In the genomic region with DNA sequence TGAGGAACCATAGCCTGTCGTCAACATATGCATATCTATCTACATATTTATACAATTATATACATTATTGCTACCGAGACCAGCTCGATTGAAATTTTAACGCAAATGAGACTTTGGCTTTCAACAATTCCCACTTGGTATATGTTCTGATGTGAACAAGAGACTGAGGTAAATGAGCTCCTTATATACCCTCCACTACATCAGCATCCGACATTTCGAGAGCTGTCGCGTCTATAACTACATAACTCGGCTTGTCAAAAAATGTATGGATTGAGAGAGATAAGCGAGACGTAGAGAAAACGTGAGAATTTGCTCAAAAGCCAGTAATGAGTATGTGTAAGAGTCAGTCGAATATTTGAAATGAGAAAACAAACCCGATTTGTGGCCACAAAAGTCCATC, we compare ENCODE assay signal across 3 worm cellular contexts.
TF ChIP-seq lines count a peak whose summit lies in the region.

No protein-coding gene starts in this region.

TF ChIP-seq in whole organism, L1 larva, 84 proteins besides CTCF, POLR2A, EP300 and RAD21:
- TF ChIP-seq snpc-4 (tag; optimal IDR thresholded peaks at IDR 0.05; lab: Kevin White, UChicago) (peak; percentile 59), ceh-63 (GFP tag; optimal IDR thresholded peaks at IDR 0.05; lab: Kevin White, UChicago) (no peak), unc-98 (GFP tag; IDR thresholded peaks at IDR 0.05; lab: Robert Waterston, UW) (no peak), ceh-90 (tag; optimal IDR thresholded peaks at IDR 0.05; lab: Kevin White, UChicago) (no peak), Y116A8C.19 (tag; optimal IDR thresholded peaks at IDR 0.05; lab: Kevin White, UChicago; ENCODE audit: borderline replicate concordance) (no peak), swsn-7 (tag; optimal IDR thresholded peaks at IDR 0.05; lab: Kevin White, UChicago) (no peak), zag-1 (tag; optimal IDR thresholded peaks at IDR 0.05; lab: Kevin White, UChicago) (no peak)

TF ChIP-seq in whole organism, L2 larva, 48 proteins besides CTCF, POLR2A, EP300 and RAD21:
- TF ChIP-seq snpc-4 (tag; optimal IDR thresholded peaks at IDR 0.05; lab: Kevin White, UChicago) = peak; percentile 79
- no peak for TF ChIP-seq nhr-25 (tag; optimal IDR thresholded peaks at IDR 0.05; lab: Kevin White, UChicago)
- TF ChIP-seq fos-1 (tag; optimal IDR thresholded peaks at IDR 0.05; lab: Kevin White, UChicago) = no peak

TF ChIP-seq in whole organism, L3 larva, 47 proteins besides CTCF, POLR2A, EP300 and RAD21:
- TF ChIP-seq mml-1 (tag; optimal IDR thresholded peaks at IDR 0.05; lab: Kevin White, UChicago) (no peak), snpc-4 (tag; optimal IDR thresholded peaks at IDR 0.05; lab: Kevin White, UChicago) (peak; percentile 42)
